Worm (Caenorhabditis elegans): Measurements from ENCODE around the gene sti-1.

ce11 chrV:728822-729493 lies 44.4 kb upstream of the sti-1 start:
- TF ChIP-seq mab-5 (tag; optimal IDR thresholded peaks at IDR 0.05) = peak; percentile 56
- no peak for TF ChIP-seq nhr-12 (tag; optimal IDR thresholded peaks at IDR 0.05)
- peak; percentile 74 for TF ChIP-seq ama-1 (optimal IDR thresholded peaks at IDR 0.05)
- peak; percentile 42 for TF ChIP-seq lin-13 (GFP tag; optimal IDR thresholded peaks at IDR 0.05)
- TF ChIP-seq ztf-11 (tag; optimal IDR thresholded peaks at IDR 0.05) = no peak
- TF ChIP-seq nhr-6 (tag; optimal IDR thresholded peaks at IDR 0.05) = peak; percentile 49
- no peak for TF ChIP-seq fos-1 (tag; optimal IDR thresholded peaks at IDR 0.05)
- TF ChIP-seq egl-27 (tag; optimal IDR thresholded peaks at IDR 0.05) = no peak
- TF ChIP-seq nhr-11 (tag; optimal IDR thresholded peaks at IDR 0.05) = no peak

Measured in whole organism, L2 larva.